Worm (Caenorhabditis elegans) whole organism, midembryonic: ENCODE results near the gene prkl-1.

Experiments
- ref-1 ChIP-seq: fragments of 200-800 bp; sonication (Bioruptor generic); conservative IDR thresholded peaks from 2 replicates; pipeline ENCODE4 v1.3.6; 2022; ENCODE audit warnings: missing genetic modification reagents, missing genetic modification characterization, missing compliant biosample characterization
- tab-1 ChIP-seq: fragments of 200-800 bp; sonication (Bioruptor generic); IDR thresholded peaks from 2 replicates; pipeline ENCODE4 v1.3.6; 2022; ENCODE audit warnings: missing genetic modification characterization, missing compliant biosample characterization

ce11 chrIV:6974162-6974938, 12.4 kb downstream of the prkl-1 start:
- TF ChIP-seq ref-1 (GFP tag; lab: Robert Waterston, UW) (no peak), tab-1 (no peak)
